Worm (Caenorhabditis elegans) whole organism, young adult: ENCODE results near the gene cyn-16.

ENCODE experiments used
- B0035.1 ChIP-seq: sonication (generic microtip); optimal IDR thresholded peaks from 2 replicates; lab custom pipeline; 2016; ENCODE audit warnings: missing genetic modification characterization, mild to moderate bottlenecking, missing compliant biosample characterization, missing genotype, missing genetic modification reagents
- F10E7.11 ChIP-seq: sonication (generic microtip); optimal IDR thresholded peaks from 2 replicates; lab custom pipeline; 2017; ENCODE audit warnings: mild to moderate bottlenecking, missing genetic modification characterization, moderate library complexity, missing compliant biosample characterization
- Y67H2A.10 ChIP-seq: fragments of 200-800 bp; sonication (Bioruptor generic); conservative IDR thresholded peaks from 2 replicates; pipeline ENCODE4 v1.3.6; 2022; ENCODE audit warnings: missing genetic modification reagents, missing genetic modification characterization, missing compliant biosample characterization
- Y79H2A.3 ChIP-seq: fragments of 200-800 bp; sonication (Bioruptor generic); conservative IDR thresholded peaks from 2 replicates; pipeline ENCODE4 v1.3.6; 2022; ENCODE audit warnings: missing genetic modification reagents, missing genetic modification characterization, missing compliant biosample characterization
- Y95B8A.8 ChIP-seq: fragments of 200-800 bp; sonication (Bioruptor generic); IDR thresholded peaks from 2 replicates; pipeline ENCODE4 v1.3.6; 2022; ENCODE audit warnings: missing genetic modification reagents, missing genetic modification characterization, missing compliant biosample characterization
- ama-1 ChIP-seq, 3 experiments: fragments of 150-350 bp in 1 of 3; sonication (generic microtip) in 2 of 3; optimal IDR thresholded peaks; 2 replicates each; lab custom pipeline; 2014 to 2018; ENCODE audit warnings: missing biosample characterization in 2 of 3, missing genetic modification characterization in 2 of 3, missing genetic modification reagents in 2 of 3
- bed-1 ChIP-seq: fragments of 200-800 bp; sonication (Bioruptor generic); IDR thresholded peaks from 2 replicates; pipeline ENCODE4 v1.3.6; 2022; ENCODE audit warnings: missing genetic modification reagents, missing genetic modification characterization, missing compliant biosample characterization
- cebp-1 ChIP-seq, 2 experiments: fragments of 200-800 bp in 1 of 2; sonication (Bioruptor generic) in 1 of 2; sonication (generic microtip) in 1 of 2; IDR thresholded peaks in 1 of 2; optimal IDR thresholded peaks in 1 of 2; 2 replicates each; pipeline versions ENCODE4 v1.3.6 to Lab custom; 2017 to 2022; ENCODE audit warnings: missing compliant biosample characterization in 2 of 2, missing genetic modification characterization in 2 of 2, mild to moderate bottlenecking in 1 of 2, missing genetic modification reagents in 1 of 2, moderate library complexity in 1 of 2
- cebp-2 ChIP-seq: fragments of 200-800 bp; sonication (Bioruptor generic); IDR thresholded peaks from 2 replicates; pipeline ENCODE4 v1.3.6; 2022; ENCODE audit warnings: missing genetic modification characterization, missing compliant biosample characterization
- ceh-100 ChIP-seq: fragments of 200-800 bp; sonication (Bioruptor generic); IDR thresholded peaks from 2 replicates; pipeline ENCODE4 v1.3.6; 2022; ENCODE audit warnings: missing genetic modification reagents, missing genetic modification characterization, missing compliant biosample characterization
- die-1 ChIP-seq: sonication (generic microtip); optimal IDR thresholded peaks from 2 replicates; lab custom pipeline; 2016; ENCODE audit warnings: missing genotype, mild to moderate bottlenecking, missing genetic modification characterization, missing compliant biosample characterization
- efl-1 ChIP-seq: fragments of 150-350 bp; optimal IDR thresholded peaks from 2 replicates; lab custom pipeline; 2014; ENCODE audit warnings: missing biosample characterization, missing genetic modification reagents, missing genetic modification characterization
- hlh-12 ChIP-seq: sonication (generic microtip); optimal IDR thresholded peaks from 2 replicates; lab custom pipeline; 2016; ENCODE audit warnings: missing genetic modification characterization, missing compliant biosample characterization
- hsf-1 ChIP-seq: fragments of 200-800 bp; sonication (Bioruptor generic); IDR thresholded peaks from 2 replicates; pipeline ENCODE4 v1.3.6; 2022; ENCODE audit warnings: missing genetic modification reagents, missing genetic modification characterization, missing compliant biosample characterization
- let-526 ChIP-seq: fragments of 200-800 bp; sonication (Bioruptor generic); IDR thresholded peaks from 2 replicates; pipeline ENCODE4 v1.3.6; 2022; ENCODE audit warnings: missing genetic modification reagents, missing genetic modification characterization, missing compliant biosample characterization
- lin-54 ChIP-seq: fragments of 200-800 bp; sonication (Bioruptor generic); optimal IDR thresholded peaks from 2 replicates; lab custom pipeline; 2018; ENCODE audit warnings: mild to moderate bottlenecking, missing genetic modification characterization, missing compliant biosample characterization
- lsl-1 ChIP-seq: fragments of 200-800 bp; sonication (Bioruptor generic); optimal IDR thresholded peaks from 2 replicates; lab custom pipeline; 2018; ENCODE audit warnings: mild to moderate bottlenecking, missing genetic modification characterization, moderate library complexity, missing compliant biosample characterization
- mcd-1 ChIP-seq: fragments of 200-800 bp; sonication (Bioruptor generic); IDR thresholded peaks from 2 replicates; pipeline ENCODE4 v1.3.6; 2022; ENCODE audit warnings: missing genetic modification reagents, missing genetic modification characterization, missing compliant biosample characterization
- mes-4 ChIP-seq: sonication (generic microtip); optimal IDR thresholded peaks from 2 replicates; lab custom pipeline; 2016; ENCODE audit warnings: missing genotype, missing genetic modification characterization, missing compliant biosample characterization
- nfya-1 ChIP-seq: sonication (generic microtip); optimal IDR thresholded peaks from 2 replicates; lab custom pipeline; 2017; ENCODE audit warnings: antibody characterized with exemption, missing compliant biosample characterization, missing genetic modification characterization, borderline replicate concordance; ENCODE audit not compliant: insufficient read depth
- nfya-2 ChIP-seq: fragments of 200-800 bp; sonication (Bioruptor generic); IDR thresholded peaks from 2 replicates; pipeline ENCODE4 v1.3.6; 2022; ENCODE audit warnings: missing genetic modification reagents, missing genetic modification characterization, missing compliant biosample characterization
- nfyb-1 ChIP-seq: fragments of 200-800 bp; sonication (Bioruptor generic); IDR thresholded peaks from 2 replicates; pipeline ENCODE4 v1.3.6; 2022; ENCODE audit warnings: missing genetic modification reagents, missing genetic modification characterization, missing compliant biosample characterization
- nhr-179 ChIP-seq: sonication (generic microtip); optimal IDR thresholded peaks from 2 replicates; lab custom pipeline; 2016; ENCODE audit warnings: mild to moderate bottlenecking, missing genetic modification characterization, missing compliant biosample characterization
- nhr-80 ChIP-seq: sonication (generic microtip); optimal IDR thresholded peaks from 2 replicates; lab custom pipeline; 2016; ENCODE audit warnings: missing genetic modification characterization, missing compliant biosample characterization
- pha-4 ChIP-seq: fragments of 150-350 bp; sonication (generic microtip); optimal IDR thresholded peaks from 2 replicates; lab custom pipeline; 2014; ENCODE audit warnings: missing biosample characterization, missing genetic modification reagents, missing genetic modification characterization
- repo-1 ChIP-seq: sonication (generic microtip); optimal IDR thresholded peaks from 2 replicates; lab custom pipeline; 2017; ENCODE audit warnings: mild to moderate bottlenecking, missing genetic modification characterization, missing compliant biosample characterization
- sea-2 ChIP-seq: fragments of 200-800 bp; sonication (Bioruptor generic); IDR thresholded peaks from 2 replicates; pipeline ENCODE4 v1.3.6; 2022; ENCODE audit warnings: missing genetic modification characterization, missing compliant biosample characterization
- snpc-1.1 ChIP-seq: sonication (generic microtip); optimal IDR thresholded peaks from 2 replicates; lab custom pipeline; 2017; ENCODE audit warnings: missing genetic modification characterization, mild to moderate bottlenecking, missing compliant biosample characterization, antibody characterized with exemption, moderate library complexity, missing genotype, missing genetic modification reagents; ENCODE audit not compliant: insufficient read depth
- snpc-4 ChIP-seq, 5 experiments: fragments of 150-350 bp in 1 of 5; sonication (generic microtip) in 4 of 5; optimal IDR thresholded peaks; 2 replicates each; lab custom pipeline; 2014 to 2018; ENCODE audit warnings: missing genetic modification characterization in 5 of 5, missing biosample characterization in 3 of 5, antibody characterized with exemption in 2 of 5, mild to moderate bottlenecking in 2 of 5, missing compliant biosample characterization in 2 of 5, missing genotype in 2 of 5, moderate library complexity in 2 of 5, missing genetic modification reagents in 1 of 5
- tlf-1 ChIP-seq: fragments of 200-800 bp; sonication (Bioruptor generic); optimal IDR thresholded peaks from 2 replicates; lab custom pipeline; 2018; ENCODE audit warnings: mild to moderate bottlenecking, missing genetic modification characterization, missing compliant biosample characterization
- unc-62 ChIP-seq: fragments of 150-350 bp; optimal IDR thresholded peaks from 2 replicates; lab custom pipeline; 2014; ENCODE audit warnings: missing biosample characterization, missing genetic modification reagents, missing genetic modification characterization
- xnd-1 ChIP-seq: sonication (generic microtip); optimal IDR thresholded peaks from 2 replicates; lab custom pipeline; 2016; ENCODE audit warnings: missing genotype, missing genetic modification reagents, missing genetic modification characterization, missing compliant biosample characterization
- zfh-2 ChIP-seq: fragments of 200-800 bp; sonication (Bioruptor generic); conservative IDR thresholded peaks from 2 replicates; pipeline ENCODE4 v1.3.6; 2022; ENCODE audit warnings: missing genetic modification reagents, missing genetic modification characterization, missing compliant biosample characterization
- ztf-22 ChIP-seq: fragments of 200-800 bp; sonication (Bioruptor generic); optimal IDR thresholded peaks from 2 replicates; lab custom pipeline; 2018; ENCODE audit warnings: mild to moderate bottlenecking, missing genetic modification characterization, moderate library complexity, missing compliant biosample characterization

The cyn-16 gene

DNA sequence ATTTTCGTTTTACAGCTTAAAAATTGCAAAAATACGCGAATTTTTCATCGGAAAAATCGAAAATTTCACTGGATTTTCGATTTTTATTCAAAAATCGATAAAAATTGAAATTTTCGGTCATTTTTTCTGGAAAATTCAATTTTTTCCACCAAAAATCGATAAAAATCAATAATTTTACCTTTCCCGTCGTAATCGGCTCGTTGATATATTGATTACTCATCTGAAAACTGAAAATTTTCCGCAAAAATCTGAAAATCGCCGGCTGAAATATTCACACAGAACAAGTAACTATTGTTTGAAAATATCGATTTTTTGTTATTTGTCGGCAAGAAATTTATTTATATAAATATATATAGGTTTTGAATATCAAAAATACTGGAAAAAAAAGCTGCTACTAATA is at the start of gene cyn-16:
TSS of gene cyn-16 (minus strand) at position 227 of the 400 bp plus-strand sequence.
- TF ChIP-seq repo-1, result no peak
- peak; percentile 32 for TF ChIP-seq ama-1 (optimal IDR thresholded peaks at IDR 0.05; lab: Kevin White, UChicago)
- no peak for TF ChIP-seq ama-1 (GFP tag; optimal IDR thresholded peaks at IDR 0.05; lab: Kevin White, UChicago)
- TF ChIP-seq cebp-1 (GFP tag; IDR thresholded peaks at IDR 0.05; lab: Robert Waterston, UW), result no peak
- peak; percentile 10 for TF ChIP-seq cebp-1 (tag; optimal IDR thresholded peaks at IDR 0.05; lab: Kevin White, UChicago)
- no peak for TF ChIP-seq die-1 (tag; lab: Kevin White, UChicago)
- TF ChIP-seq, all 124 proteins: peak for 2

- no peak for TF ChIP-seq let-526
- no peak for TF ChIP-seq mcd-1
- TF ChIP-seq xnd-1 (tag; lab: Kevin White, UChicago), result no peak
- TF ChIP-seq B0035.1 (tag; lab: Kevin White, UChicago), result no peak
- no peak for TF ChIP-seq ztf-22 (GFP tag; lab: Kevin White, UChicago)
- no peak for TF ChIP-seq efl-1 (GFP tag; lab: Kevin White, UChicago)
Observed at ce11 chrII:12081454-12081853, 44.9 kb upstream of the cyn-16 start.

DNA sequence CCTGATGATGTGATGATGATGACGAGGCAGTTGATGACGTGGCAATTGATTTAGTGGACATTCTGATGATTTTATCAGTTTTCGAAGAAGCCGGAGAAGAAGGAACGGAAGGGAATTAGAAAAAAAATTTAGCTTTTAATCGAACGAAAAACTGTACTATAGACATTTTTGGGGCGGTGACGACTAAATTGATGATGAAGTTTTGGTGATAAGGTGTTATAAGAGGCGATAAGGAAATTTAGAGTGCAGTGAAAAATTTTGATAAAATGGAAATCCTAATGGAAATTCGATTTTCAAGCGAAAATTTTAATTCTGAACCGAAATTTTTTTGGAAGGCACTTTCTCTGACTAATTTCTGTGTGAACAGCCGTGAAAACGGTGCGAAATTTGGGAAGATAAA is 43.5 kb upstream of the cyn-16 start:
- TF ChIP-seq nhr-80 (tag; lab: Kevin White, UChicago) (peak; percentile 47), nfyb-1 (GFP tag; lab: Robert Waterston, UW) (no peak), sea-2 (GFP tag; lab: Robert Waterston, UW) (no peak), unc-62 (GFP tag; lab: Kevin White, UChicago) (no peak), F10E7.11 (tag; lab: Kevin White, UChicago) (no peak), lin-54 (GFP tag; lab: Kevin White, UChicago) (no peak)
- TF ChIP-seq, all 124 proteins: peak for 1

DNA sequence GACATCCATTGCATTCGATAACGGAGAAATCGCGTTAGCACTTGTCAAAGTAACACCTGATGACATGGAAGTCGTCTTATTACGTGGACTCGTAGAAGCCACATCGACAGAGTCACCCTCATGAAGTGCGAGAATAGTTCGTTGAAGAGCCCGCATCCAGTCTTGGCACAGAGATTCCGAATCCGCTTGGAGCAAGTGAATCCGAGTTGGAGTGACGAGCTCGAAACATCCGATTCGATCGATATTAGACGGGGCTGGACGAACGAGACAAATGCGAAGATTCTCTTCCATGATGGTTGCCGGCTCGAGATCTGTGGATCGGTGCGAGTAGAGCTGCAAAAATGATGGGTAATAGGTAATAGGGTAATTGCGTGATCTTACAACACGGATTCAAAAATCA is 40.7 kb upstream of the cyn-16 start:
- no peak for TF ChIP-seq lsl-1 (GFP tag; lab: Kevin White, UChicago)
- no peak for TF ChIP-seq nfya-1 (tag; lab: Kevin White, UChicago)
- TF ChIP-seq nfya-2 (GFP tag; lab: Robert Waterston, UW), result no peak
- no peak for TF ChIP-seq nhr-80 (tag; lab: Kevin White, UChicago)
- no peak for TF ChIP-seq Y67H2A.10 (GFP tag; lab: Robert Waterston, UW)
- no peak for TF ChIP-seq mes-4
- TF ChIP-seq hsf-1 (GFP tag; lab: Robert Waterston, UW), result no peak
- TF ChIP-seq nhr-179 (tag; lab: Kevin White, UChicago), result no peak
- no peak for TF ChIP-seq hlh-12 (tag; lab: Kevin White, UChicago)
- TF ChIP-seq tlf-1 (GFP tag; lab: Kevin White, UChicago), result no peak
- TF ChIP-seq cebp-2, result no peak

DNA sequence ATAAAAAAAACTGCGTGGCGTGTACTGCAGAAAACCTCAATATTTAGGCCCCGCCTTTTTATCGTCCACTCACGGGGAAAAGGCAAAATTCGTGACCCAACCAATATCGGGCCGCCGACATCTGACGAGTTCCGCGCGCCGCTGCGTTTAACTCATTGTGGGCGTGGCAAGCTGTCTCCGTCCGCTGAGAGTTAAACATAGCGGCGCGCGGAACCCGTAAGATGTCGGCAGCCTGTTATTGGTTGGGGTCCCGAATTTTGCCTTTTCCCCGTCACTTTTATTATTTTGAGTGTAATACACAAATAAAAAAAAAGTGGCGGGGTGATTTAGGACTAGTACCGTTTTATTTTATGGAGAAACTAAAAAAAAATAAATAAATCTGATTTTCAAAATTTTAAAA is 39.8 kb upstream of the cyn-16 start:
- TF ChIP-seq zfh-2 (GFP tag; lab: Robert Waterston, UW), result no peak
- TF ChIP-seq ceh-100 (GFP tag; lab: Robert Waterston, UW), result no peak
- peak; percentile 7 for TF ChIP-seq snpc-1.1 (tag; lab: Kevin White, UChicago)
- no peak for TF ChIP-seq bed-1 (GFP tag; lab: Robert Waterston, UW)
- no peak for TF ChIP-seq Y95B8A.8
- peak; percentile 26 for TF ChIP-seq snpc-4 (GFP tag; optimal IDR thresholded peaks at IDR 0.05; lab: Kevin White, UChicago)
- peak in 2 of 4 experiments; percentile 87 for TF ChIP-seq snpc-4 (tag; optimal IDR thresholded peaks at IDR 0.05; lab: Kevin White, UChicago)
- no peak for TF ChIP-seq lsl-1 (GFP tag; lab: Kevin White, UChicago)
- TF ChIP-seq repo-1, result no peak
- no peak for TF ChIP-seq Y79H2A.3
- TF ChIP-seq pha-4 (tag; lab: Kevin White, UChicago), result no peak
